Worm (Caenorhabditis elegans) whole organism, L1 larva: Measurements from ENCODE around the gene his-17.

ENCODE experiments used
- ama-1 ChIP-seq: fragments of 150-350 bp; optimal IDR thresholded peaks from 2 replicates; lab custom pipeline; 2014
- lin-15B ChIP-seq: fragments of 150-350 bp; sonication (generic microtip); optimal IDR thresholded peaks from 3 replicates; lab custom pipeline; 2014; ENCODE audit warnings: missing biosample characterization, missing genetic modification characterization
- nhr-237 ChIP-seq: fragments of 150-350 bp; optimal IDR thresholded peaks from 2 replicates; lab custom pipeline; 2014; ENCODE audit warnings: missing biosample characterization, missing genetic modification characterization
- nhr-90 ChIP-seq: sonication (generic microtip); optimal IDR thresholded peaks from 2 replicates; lab custom pipeline; 2016; ENCODE audit warnings: mild to moderate bottlenecking, missing genetic modification characterization, missing compliant biosample characterization; ENCODE audit not compliant: poor library complexity
- rnt-1 ChIP-seq: sonication (generic microtip); optimal IDR thresholded peaks from 2 replicates; lab custom pipeline; 2016; ENCODE audit warnings: mild to moderate bottlenecking, missing genetic modification characterization, moderate library complexity, missing compliant biosample characterization
- unc-86 ChIP-seq: sonication (generic microtip); optimal IDR thresholded peaks from 2 replicates; lab custom pipeline; 2016; ENCODE audit warnings: missing genetic modification characterization, missing compliant biosample characterization

DNA sequence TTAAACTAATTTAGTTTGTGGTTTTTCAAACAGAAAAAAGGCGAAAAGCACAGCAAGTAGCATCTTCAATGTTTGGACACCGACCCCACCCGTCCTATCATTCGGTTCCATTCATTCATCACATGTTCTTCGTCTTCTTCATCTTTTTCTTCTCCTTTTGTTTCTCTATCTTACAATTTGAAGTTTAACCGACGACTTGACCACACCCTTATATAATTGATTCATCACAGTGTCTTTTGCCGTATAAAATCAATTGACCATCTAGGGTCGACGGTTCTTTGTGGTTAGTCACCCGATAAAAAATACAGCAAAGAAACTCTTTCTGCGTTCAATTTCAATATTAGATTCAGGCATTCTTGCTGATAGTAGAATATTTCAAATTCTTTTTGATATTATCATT is 37.3 kb upstream of the his-17 start:
- TF ChIP-seq nhr-90 (tag; lab: Kevin White, UChicago) (no peak), nhr-237 (tag; lab: Kevin White, UChicago) (no peak), rnt-1 (tag; lab: Kevin White, UChicago) (no peak), unc-86 (no peak), lin-15B (tag; lab: Kevin White, UChicago) (no peak), ama-1 (no peak)
